Worm (Caenorhabditis elegans) whole organism, L2 larva: Measurements from ENCODE around the gene F47C12.13.

Experiments
- C34F6.9 ChIP-seq: fragments of 150-350 bp; optimal IDR thresholded peaks from 2 replicates; lab custom pipeline; 2014; ENCODE audit warnings: missing biosample characterization, missing genetic modification characterization
- F13H6.1 ChIP-seq: sonication (generic microtip); optimal IDR thresholded peaks from 2 replicates; lab custom pipeline; 2016; ENCODE audit warnings: missing genetic modification characterization, missing compliant biosample characterization
- R02D3.7 ChIP-seq: fragments of 150-350 bp; optimal IDR thresholded peaks from 2 replicates; lab custom pipeline; 2014; ENCODE audit warnings: missing biosample characterization, missing genetic modification characterization
- Y55F3AM.14 ChIP-seq: fragments of 200-800 bp; sonication (Bioruptor generic); optimal IDR thresholded peaks from 2 replicates; lab custom pipeline; 2018; ENCODE audit warnings: mild to moderate bottlenecking, missing genetic modification characterization, missing compliant biosample characterization
- ZK546.5 ChIP-seq: sonication (generic microtip); optimal IDR thresholded peaks from 2 replicates; lab custom pipeline; 2017; ENCODE audit warnings: missing biosample characterization, missing genetic modification characterization
- alr-1 ChIP-seq: fragments of 150-350 bp; optimal IDR thresholded peaks from 2 replicates; lab custom pipeline; 2014; ENCODE audit warnings: missing biosample characterization, missing genetic modification characterization
- aly-2 ChIP-seq: fragments of 150-350 bp; optimal IDR thresholded peaks from 2 replicates; lab custom pipeline; 2014; ENCODE audit warnings: missing biosample characterization, missing genetic modification characterization
- ama-1 ChIP-seq: fragments of 150-350 bp; optimal IDR thresholded peaks from 2 replicates; lab custom pipeline; 2018; ENCODE audit warnings: inconsistent platforms
- blmp-1 ChIP-seq: sonication (generic microtip); optimal IDR thresholded peaks from 2 replicates; lab custom pipeline; 2017; ENCODE audit warnings: missing genetic modification characterization, mild to moderate bottlenecking, missing compliant biosample characterization, antibody characterized with exemption, moderate library complexity; ENCODE audit not compliant: insufficient read depth
- ceh-16 ChIP-seq: fragments of 150-350 bp; optimal IDR thresholded peaks from 2 replicates; lab custom pipeline; 2014; ENCODE audit warnings: missing biosample characterization, missing genetic modification characterization
- ceh-82 ChIP-seq: fragments of 150-350 bp; optimal IDR thresholded peaks from 2 replicates; lab custom pipeline; 2014; ENCODE audit warnings: missing biosample characterization, missing genetic modification characterization
- crh-2 ChIP-seq: sonication (generic microtip); optimal IDR thresholded peaks from 2 replicates; lab custom pipeline; 2017; ENCODE audit warnings: missing biosample characterization, missing genetic modification characterization
- egl-27 ChIP-seq: sonication (generic microtip); optimal IDR thresholded peaks from 3 replicates; lab custom pipeline; 2017; ENCODE audit warnings: missing biosample characterization, missing genetic modification reagents, missing genetic modification characterization
- elt-1 ChIP-seq: fragments of 150-350 bp; optimal IDR thresholded peaks from 2 replicates; lab custom pipeline; 2014; ENCODE audit warnings: missing biosample characterization, missing genetic modification characterization
- elt-3 ChIP-seq: sonication (generic microtip); optimal IDR thresholded peaks from 2 replicates; lab custom pipeline; 2017; ENCODE audit warnings: missing biosample characterization, missing genetic modification characterization
- fos-1 ChIP-seq: fragments of 150-350 bp; optimal IDR thresholded peaks from 2 replicates; lab custom pipeline; 2014; ENCODE audit warnings: missing biosample characterization, missing genetic modification characterization
- gmeb-1 ChIP-seq: fragments of 150-350 bp; optimal IDR thresholded peaks from 2 replicates; lab custom pipeline; 2014; ENCODE audit warnings: missing biosample characterization, missing genetic modification characterization
- lin-11 ChIP-seq: fragments of 150-350 bp; sonication (generic microtip); optimal IDR thresholded peaks from 2 replicates; lab custom pipeline; 2014; ENCODE audit warnings: missing biosample characterization, missing genetic modification characterization, inconsistent platforms, mixed read lengths
- lin-13 ChIP-seq: fragments of 150-350 bp; optimal IDR thresholded peaks from 2 replicates; lab custom pipeline; 2014; ENCODE audit warnings: missing biosample characterization, missing genetic modification reagents, missing genetic modification characterization
- lin-39 ChIP-seq: fragments of 150-350 bp; optimal IDR thresholded peaks from 2 replicates; lab custom pipeline; 2014; ENCODE audit warnings: missing biosample characterization, missing genetic modification reagents, missing genetic modification characterization
- lsy-2 ChIP-seq, 2 experiments: fragments of 150-350 bp in 1 of 2; sonication (generic microtip) in 1 of 2; optimal IDR thresholded peaks; 2 replicates each; lab custom pipeline; 2014 to 2017; ENCODE audit warnings: missing biosample characterization in 2 of 2, missing genetic modification characterization in 2 of 2
- mab-5 ChIP-seq: fragments of 150-350 bp; optimal IDR thresholded peaks from 2 replicates; lab custom pipeline; 2014; ENCODE audit warnings: missing biosample characterization, missing genetic modification characterization
- mdl-1 ChIP-seq, 2 experiments: fragments of 150-350 bp in 1 of 2; sonication (generic microtip) in 1 of 2; optimal IDR thresholded peaks; 2 replicates each; lab custom pipeline; 2017; ENCODE audit warnings: missing biosample characterization in 2 of 2, missing genetic modification characterization in 2 of 2
- nhr-10 ChIP-seq: sonication (generic microtip); optimal IDR thresholded peaks from 2 replicates; lab custom pipeline; 2017; ENCODE audit warnings: missing biosample characterization, missing genetic modification characterization
- nhr-11 ChIP-seq: fragments of 150-350 bp; optimal IDR thresholded peaks from 2 replicates; lab custom pipeline; 2014; ENCODE audit warnings: missing biosample characterization, missing genetic modification characterization
- nhr-12 ChIP-seq: fragments of 150-350 bp; optimal IDR thresholded peaks from 2 replicates; lab custom pipeline; 2014; ENCODE audit warnings: missing biosample characterization, missing genetic modification characterization
- nhr-129 ChIP-seq: fragments of 150-350 bp; optimal IDR thresholded peaks from 2 replicates; lab custom pipeline; 2014; ENCODE audit warnings: missing biosample characterization, missing genetic modification characterization
- nhr-23 ChIP-seq: fragments of 150-350 bp; optimal IDR thresholded peaks from 2 replicates; lab custom pipeline; 2014; ENCODE audit warnings: missing biosample characterization, missing genetic modification reagents, missing genetic modification characterization
- nhr-237 ChIP-seq: fragments of 150-350 bp; optimal IDR thresholded peaks from 2 replicates; lab custom pipeline; 2014; ENCODE audit warnings: missing biosample characterization, missing genetic modification characterization
- nhr-25 ChIP-seq: fragments of 150-350 bp; sonication (generic microtip); optimal IDR thresholded peaks from 3 replicates; lab custom pipeline; 2014; ENCODE audit warnings: missing biosample characterization, missing genetic modification characterization
- nhr-6 ChIP-seq: fragments of 150-350 bp; optimal IDR thresholded peaks from 2 replicates; lab custom pipeline; 2014; ENCODE audit warnings: missing biosample characterization, missing genetic modification characterization
- nhr-77 ChIP-seq: fragments of 150-350 bp; optimal IDR thresholded peaks from 2 replicates; lab custom pipeline; 2014; ENCODE audit warnings: missing biosample characterization, missing genetic modification characterization
- peb-1 ChIP-seq: fragments of 150-350 bp; optimal IDR thresholded peaks from 2 replicates; lab custom pipeline; 2014; ENCODE audit warnings: missing biosample characterization, missing genetic modification characterization
- sem-4 ChIP-seq: fragments of 150-350 bp; optimal IDR thresholded peaks from 2 replicates; lab custom pipeline; 2014; ENCODE audit warnings: missing biosample characterization, missing genetic modification reagents, missing genetic modification characterization
- skn-1 ChIP-seq: sonication (generic microtip); optimal IDR thresholded peaks from 2 replicates; lab custom pipeline; 2017; ENCODE audit warnings: missing biosample characterization, missing genetic modification characterization
- sma-3 ChIP-seq: sonication (generic microtip); optimal IDR thresholded peaks from 2 replicates; lab custom pipeline; 2016; ENCODE audit warnings: missing genetic modification reagents, missing genetic modification characterization, missing compliant biosample characterization
- sma-9 ChIP-seq, 2 experiments: fragments of 150-350 bp in 1 of 2; sonication (generic microtip) in 1 of 2; optimal IDR thresholded peaks; 2 replicates each; lab custom pipeline; 2014 to 2016; ENCODE audit warnings: missing genetic modification characterization in 2 of 2, mild to moderate bottlenecking in 1 of 2, missing biosample characterization in 1 of 2, missing compliant biosample characterization in 1 of 2, missing genetic modification reagents in 1 of 2, moderate library complexity in 1 of 2
- snpc-4 ChIP-seq: fragments of 150-350 bp; optimal IDR thresholded peaks from 2 replicates; lab custom pipeline; 2014; ENCODE audit warnings: missing biosample characterization, missing genetic modification characterization
- unc-39 ChIP-seq: fragments of 150-350 bp; optimal IDR thresholded peaks from 2 replicates; lab custom pipeline; 2014; ENCODE audit warnings: missing biosample characterization, missing genetic modification characterization
- unc-55 ChIP-seq: fragments of 150-350 bp; sonication (generic microtip); optimal IDR thresholded peaks from 3 replicates; lab custom pipeline; 2014; ENCODE audit warnings: missing biosample characterization, missing genetic modification reagents, missing genetic modification characterization
- unc-62 ChIP-seq: fragments of 150-350 bp; optimal IDR thresholded peaks from 2 replicates; lab custom pipeline; 2014; ENCODE audit warnings: missing biosample characterization, missing genetic modification reagents, missing genetic modification characterization
- zag-1 ChIP-seq: fragments of 150-350 bp; optimal IDR thresholded peaks from 2 replicates; lab custom pipeline; 2014; ENCODE audit warnings: missing biosample characterization, missing genetic modification characterization
- ztf-1 ChIP-seq: fragments of 200-800 bp; sonication (Bioruptor generic); conservative IDR thresholded peaks from 2 replicates; pipeline ENCODE4 v1.3.6; 2022; ENCODE audit warnings: missing genetic modification characterization, missing compliant biosample characterization
- ztf-11 ChIP-seq: sonication (generic microtip); optimal IDR thresholded peaks from 2 replicates; lab custom pipeline; 2017; ENCODE audit warnings: missing biosample characterization, missing genetic modification characterization
- ztf-4 ChIP-seq: fragments of 150-350 bp; optimal IDR thresholded peaks from 2 replicates; lab custom pipeline; 2014; ENCODE audit warnings: missing biosample characterization, missing genetic modification characterization

F47C12.13 gene

DNA sequence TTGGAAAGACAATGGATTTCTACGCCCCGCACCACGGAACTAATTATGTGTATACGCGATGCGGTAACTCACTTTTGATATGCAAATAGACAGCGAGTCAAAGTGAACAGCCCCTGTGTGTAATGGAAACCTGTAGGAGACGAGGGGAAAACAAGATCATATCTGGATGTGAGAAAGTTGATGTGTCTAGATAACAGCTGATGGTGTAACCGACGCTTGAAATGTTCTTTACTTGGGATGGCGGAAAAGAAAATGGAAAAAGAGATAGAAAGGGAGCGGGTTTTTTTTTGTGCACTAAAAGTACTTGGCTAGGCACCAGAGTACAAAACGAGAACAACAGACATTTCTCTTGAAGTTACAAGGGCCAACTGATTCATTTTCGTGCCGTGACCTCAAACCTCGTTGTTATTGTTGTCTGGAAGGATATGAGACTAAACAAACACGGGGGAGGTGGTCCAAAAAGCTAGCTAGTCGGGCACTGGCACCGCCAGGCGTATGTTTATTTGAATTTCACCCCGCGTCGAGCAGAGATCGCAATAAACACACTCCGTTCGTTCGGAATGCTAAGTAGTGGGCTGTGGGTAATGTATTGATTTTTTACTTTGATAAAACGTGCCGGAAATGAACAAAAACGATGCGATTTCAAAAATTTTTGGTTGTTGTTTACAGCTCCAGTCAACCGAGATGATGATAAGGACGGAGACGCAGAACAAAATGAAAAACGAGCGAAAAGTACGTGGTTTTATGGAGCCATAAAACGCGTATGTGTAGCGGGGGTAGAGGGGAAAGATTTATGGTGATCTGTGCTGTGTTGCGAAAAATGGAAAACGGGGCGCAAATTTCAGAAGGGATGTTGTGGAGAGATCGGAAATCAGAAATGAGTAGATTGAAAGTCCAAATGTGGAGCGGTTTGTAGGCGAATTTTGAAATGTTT is 27.9 kb upstream of the F47C12.13 start:
- TF ChIP-seq ama-1 (lab: Kevin White, UChicago) (no peak), gmeb-1 (tag; lab: Kevin White, UChicago) (no peak), R02D3.7 (no peak), elt-3 (tag; lab: Kevin White, UChicago) (no peak), nhr-10 (tag; lab: Kevin White, UChicago) (no peak), peb-1 (tag; lab: Kevin White, UChicago) (no peak), lin-11 (tag; lab: Kevin White, UChicago) (no peak), zag-1 (tag; lab: Kevin White, UChicago) (no peak), ceh-16 (tag; lab: Kevin White, UChicago) (no peak), nhr-12 (tag; lab: Kevin White, UChicago) (no peak), mdl-1 (tag; optimal IDR thresholded peaks at IDR 0.05; lab: Kevin White, UChicago) (no peak), nhr-77 (tag; lab: Kevin White, UChicago) (no peak), unc-39 (tag; lab: Kevin White, UChicago) (no peak), ztf-4 (tag; lab: Kevin White, UChicago) (no peak), lsy-2 (tag; optimal IDR thresholded peaks at IDR 0.05; lab: Kevin White, UChicago) (no peak), nhr-237 (tag; lab: Kevin White, UChicago) (no peak), nhr-11 (no peak), elt-1 (no peak), C34F6.9 (tag; lab: Kevin White, UChicago) (no peak), lin-13 (no peak), sma-9 (GFP tag; optimal IDR thresholded peaks at IDR 0.05; lab: Kevin White, UChicago) (peak; percentile 56), sma-9 (tag; optimal IDR thresholded peaks at IDR 0.05; lab: Kevin White, UChicago) (no peak), nhr-6 (tag; lab: Kevin White, UChicago) (no peak), aly-2 (no peak), F13H6.1 (tag; lab: Kevin White, UChicago) (no peak), skn-1 (no peak), crh-2 (tag; lab: Kevin White, UChicago) (peak; percentile 70), ceh-82 (tag; lab: Kevin White, UChicago) (no peak), ZK546.5 (no peak), ztf-11 (tag; lab: Kevin White, UChicago) (no peak), unc-62 (no peak), egl-27 (tag; lab: Kevin White, UChicago) (no peak), fos-1 (tag; lab: Kevin White, UChicago) (peak; percentile 55), nhr-25 (tag; lab: Kevin White, UChicago) (no peak), alr-1 (tag; lab: Kevin White, UChicago) (no peak), ztf-1 (GFP tag; lab: Robert Waterston, UW) (no peak), blmp-1 (tag; lab: Kevin White, UChicago) (peak; percentile 64), unc-55 (GFP tag; lab: Kevin White, UChicago) (peak; percentile 4), lin-39 (tag; lab: Kevin White, UChicago) (no peak), sem-4 (peak; percentile 52), nhr-23 (tag; lab: Kevin White, UChicago) (no peak), mab-5 (tag; lab: Kevin White, UChicago) (peak; percentile 83)
- TF ChIP-seq, all 48 proteins: peak for 7

DNA sequence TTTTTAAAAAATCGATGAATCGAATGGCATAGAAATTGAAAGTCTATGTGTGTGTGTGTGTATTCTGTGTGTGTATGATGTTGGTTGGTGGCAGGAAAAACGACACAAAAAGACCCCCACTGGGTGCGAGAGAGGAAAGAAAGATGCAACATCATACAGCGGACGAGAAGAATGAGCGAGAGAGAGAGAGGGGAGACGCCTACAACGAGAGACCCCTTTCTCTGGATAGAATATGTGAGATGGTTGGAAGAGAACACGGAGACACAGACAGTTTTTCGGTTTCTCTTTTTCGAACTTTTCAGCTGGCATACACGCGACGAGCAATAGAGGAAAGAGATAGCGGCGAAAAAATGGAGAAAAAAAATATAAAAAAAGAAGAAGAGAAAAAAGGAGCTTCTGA is 25.6 kb upstream of the F47C12.13 start:
- TF ChIP-seq gmeb-1 (tag; lab: Kevin White, UChicago) (peak; percentile 25), fos-1 (tag; lab: Kevin White, UChicago) (peak; percentile 68), aly-2 (no peak), nhr-11 (no peak), nhr-25 (tag; lab: Kevin White, UChicago) (peak; percentile 25), sma-9 (GFP tag; optimal IDR thresholded peaks at IDR 0.05; lab: Kevin White, UChicago) (peak; percentile 87), sma-9 (tag; optimal IDR thresholded peaks at IDR 0.05; lab: Kevin White, UChicago) (no peak), snpc-4 (peak; percentile 21), egl-27 (tag; lab: Kevin White, UChicago) (peak; percentile 62), blmp-1 (tag; lab: Kevin White, UChicago) (peak; percentile 81), crh-2 (tag; lab: Kevin White, UChicago) (peak; percentile 61), unc-55 (GFP tag; lab: Kevin White, UChicago) (peak; percentile 85), Y55F3AM.14 (GFP tag; lab: Kevin White, UChicago) (peak; percentile 41), lin-13 (peak; percentile 21), lin-11 (tag; lab: Kevin White, UChicago) (peak; percentile 40), ztf-1 (GFP tag; lab: Robert Waterston, UW) (no peak), sma-3 (peak; percentile 25), lsy-2 (tag; optimal IDR thresholded peaks at IDR 0.05; lab: Kevin White, UChicago) (peak in 1 of 2 experiments; percentile 80), nhr-10 (tag; lab: Kevin White, UChicago) (no peak), mab-5 (tag; lab: Kevin White, UChicago) (peak; percentile 69), R02D3.7 (no peak), sem-4 (peak; percentile 63), C34F6.9 (tag; lab: Kevin White, UChicago) (peak; percentile 80), lin-39 (tag; lab: Kevin White, UChicago) (no peak), mdl-1 (tag; optimal IDR thresholded peaks at IDR 0.05; lab: Kevin White, UChicago) (peak; percentile 49 to 86), F13H6.1 (tag; lab: Kevin White, UChicago) (peak; percentile 90), nhr-6 (tag; lab: Kevin White, UChicago) (peak; percentile 52), zag-1 (tag; lab: Kevin White, UChicago) (peak; percentile 73), nhr-129 (tag; lab: Kevin White, UChicago) (peak; percentile 92)
